Fruit fly (Drosophila melanogaster) whole organism, embryonic: ENCODE data around the gene Mondo.
A peak's percentile ranks its signal among the peaks of the same experiment; 100 is the strongest.

Source experiments
- Asciz ChIP-seq: fragments of 200-800 bp; sonication (Bioruptor generic); optimal IDR thresholded peaks from 2 replicates; lab custom pipeline; 2017; ENCODE audit warnings: missing biosample characterization, mild to moderate bottlenecking, missing genetic modification characterization, missing genetic modification reagents
- CG14441 ChIP-seq: fragments of 200-800 bp; sonication (Bioruptor generic); IDR thresholded peaks from 2 replicates; pipeline ENCODE4 v1.3.6; 2022; ENCODE audit warnings: missing biosample characterization, missing genetic modification characterization
- CG15601 ChIP-seq: fragments of 200-800 bp; sonication (Bioruptor generic); optimal IDR thresholded peaks from 3 replicates; lab custom pipeline; 2019; ENCODE audit warnings: missing biosample characterization, mild to moderate bottlenecking, missing genetic modification characterization, moderate library complexity
- CG15696 ChIP-seq: fragments of 200-800 bp; sonication (Bioruptor generic); optimal IDR thresholded peaks from 2 replicates; lab custom pipeline; 2019; ENCODE audit warnings: missing biosample characterization, mild to moderate bottlenecking, missing genetic modification characterization, moderate library complexity
- CG2199 ChIP-seq: fragments of 200-800 bp; sonication (Bioruptor generic); IDR thresholded peaks from 3 replicates; pipeline ENCODE4 v1.3.6; 2022; ENCODE audit warnings: missing biosample characterization, missing genetic modification characterization
- CG3281 ChIP-seq: fragments of 200-800 bp; sonication (Bioruptor generic); optimal IDR thresholded peaks from 3 replicates; lab custom pipeline; 2017; ENCODE audit warnings: missing biosample characterization, mild to moderate bottlenecking, missing genetic modification characterization
- CG34376 ChIP-seq: fragments of 200-800 bp; sonication (Bioruptor generic); optimal IDR thresholded peaks from 2 replicates; lab custom pipeline; 2018; ENCODE audit warnings: missing biosample characterization, mild to moderate bottlenecking, missing genetic modification characterization
- CG4617 ChIP-seq: fragments of 200-800 bp; sonication (Bioruptor generic); optimal IDR thresholded peaks from 3 replicates; lab custom pipeline; 2016; ENCODE audit warnings: missing biosample characterization, missing genetic modification characterization, borderline replicate concordance
- CG6683 ChIP-seq: fragments of 200-800 bp; sonication (Bioruptor generic); optimal IDR thresholded peaks from 2 replicates; lab custom pipeline; 2017; ENCODE audit warnings: missing biosample characterization, mild to moderate bottlenecking, missing genetic modification characterization, missing genetic modification reagents
- CG7372 ChIP-seq: fragments of 200-800 bp; sonication (Bioruptor generic); IDR thresholded peaks from 2 replicates; pipeline ENCODE4 v1.3.6; 2022; ENCODE audit warnings: missing biosample characterization, missing genetic modification characterization
- CG7987 ChIP-seq: fragments of 200-800 bp; sonication (Bioruptor generic); optimal IDR thresholded peaks from 2 replicates; lab custom pipeline; 2018; ENCODE audit warnings: missing biosample characterization, mild to moderate bottlenecking, missing genetic modification characterization, moderate library complexity
- CG9609 ChIP-seq: fragments of 200-800 bp; sonication (Bioruptor generic); optimal IDR thresholded peaks from 3 replicates; lab custom pipeline; 2016; ENCODE audit warnings: missing biosample characterization, missing genetic modification characterization
- CTCF ChIP-seq: fragments of 200-800 bp; sonication (Bioruptor generic); optimal IDR thresholded peaks from 2 replicates; lab custom pipeline; 2017; ENCODE audit warnings: missing biosample characterization, mild to moderate bottlenecking, missing genetic modification characterization, moderate library complexity
- Camta ChIP-seq: fragments of 200-800 bp; sonication (Bioruptor generic); optimal IDR thresholded peaks from 2 replicates; lab custom pipeline; 2016; ENCODE audit warnings: missing biosample characterization, missing genetic modification characterization
- D ChIP-seq, 2 experiments: fragments of 200-800 bp in 1 of 2; fragments of >200 bp in 1 of 2; sonication (Bioruptor generic) in 1 of 2; optimal IDR thresholded peaks; 2 replicates in 1 of 2; 3 replicates in 1 of 2; lab custom pipeline; 2017; ENCODE audit warnings: mild to moderate bottlenecking in 1 of 2, missing biosample characterization in 1 of 2, missing genetic modification characterization in 1 of 2, missing genetic modification reagents in 1 of 2
- Dfd ChIP-seq, 2 experiments: fragments of >200 bp; optimal IDR thresholded peaks; 2 replicates each; lab custom pipeline; 2017; ENCODE audit warnings: missing biosample characterization in 2 of 2, missing genetic modification characterization in 2 of 2
- Doc3 ChIP-seq: fragments of 200-800 bp; sonication (Bioruptor generic); IDR thresholded peaks from 3 replicates; pipeline ENCODE4 v1.3.6; 2022; ENCODE audit warnings: missing biosample characterization, missing genetic modification characterization; ENCODE audit not compliant: partially characterized antibody
- E2f2 ChIP-seq: fragments of 200-800 bp; sonication (Bioruptor generic); IDR thresholded peaks from 2 replicates; pipeline ENCODE4 v1.3.6; 2022; ENCODE audit warnings: missing biosample characterization, missing genetic modification characterization
- Ets65A ChIP-seq: fragments of 200-800 bp; sonication (Bioruptor generic); peaks from one replicate; lab custom pipeline; 2016; ENCODE audit warnings: missing biosample characterization, missing genetic modification characterization
- Hr39 ChIP-seq: fragments of >200 bp; optimal IDR thresholded peaks from 2 replicates; lab custom pipeline; 2017
- Lhr ChIP-seq: fragments of 200-800 bp; sonication (Bioruptor generic); optimal IDR thresholded peaks from 3 replicates; lab custom pipeline; 2017; ENCODE audit warnings: mild to moderate bottlenecking, missing biosample characterization, missing genetic modification reagents, missing genetic modification characterization
- Med ChIP-seq: fragments of 200-800 bp; sonication (Bioruptor generic); peaks from one replicate; lab custom pipeline; 2016; ENCODE audit warnings: missing biosample characterization, missing genetic modification characterization, mild to moderate bottlenecking, inconsistent platforms, moderate library complexity
- Mrtf ChIP-seq: fragments of 200-800 bp; sonication (Bioruptor generic); IDR thresholded peaks from 3 replicates; pipeline ENCODE4 v1.3.6; 2022; ENCODE audit warnings: missing biosample characterization, missing genetic modification characterization
- NFAT ChIP-seq: fragments of 200-800 bp; sonication (Bioruptor generic); IDR thresholded peaks from 2 replicates; pipeline ENCODE4 v1.3.6; 2022; ENCODE audit warnings: missing biosample characterization, missing genetic modification characterization
- Side ChIP-seq: fragments of 200-800 bp; sonication (Bioruptor generic); optimal IDR thresholded peaks from 2 replicates; lab custom pipeline; 2016; ENCODE audit warnings: missing biosample characterization, missing genetic modification characterization
- Tbp ChIP-seq: fragments of >200 bp; optimal IDR thresholded peaks from 2 replicates; lab custom pipeline; 2018; ENCODE audit warnings: missing biosample characterization, missing genetic modification characterization
- ash1 ChIP-seq: fragments of 200-800 bp; sonication (Bioruptor generic); optimal IDR thresholded peaks from 2 replicates; lab custom pipeline; 2018; ENCODE audit warnings: missing biosample characterization, mild to moderate bottlenecking, missing genetic modification characterization
- cas ChIP-seq: fragments of 200-800 bp; sonication (Bioruptor generic); IDR thresholded peaks from 2 replicates; pipeline ENCODE4 v1.3.6; 2022; ENCODE audit warnings: missing biosample characterization, missing genetic modification characterization
- caup ChIP-seq: fragments of 200-800 bp; sonication (Bioruptor generic); optimal IDR thresholded peaks from 3 replicates; lab custom pipeline; 2017; ENCODE audit warnings: missing biosample characterization, mild to moderate bottlenecking, missing genetic modification characterization, moderate library complexity; ENCODE audit not compliant: severe bottlenecking
- crp ChIP-seq, 2 experiments: fragments of 200-800 bp; sonication (Bioruptor generic); optimal IDR thresholded peaks; 2 replicates in 1 of 2; 3 replicates in 1 of 2; lab custom pipeline; 2017; ENCODE audit warnings: missing biosample characterization in 2 of 2, missing genetic modification characterization in 2 of 2, mild to moderate bottlenecking in 1 of 2, moderate library complexity in 1 of 2
- cwo ChIP-seq: fragments of 200-800 bp; sonication (Bioruptor generic); optimal IDR thresholded peaks from 3 replicates; lab custom pipeline; 2017; ENCODE audit warnings: missing biosample characterization, missing genetic modification characterization, mild to moderate bottlenecking, moderate library complexity, missing genetic modification reagents
- dm ChIP-seq: fragments of 200-800 bp; sonication (Bioruptor generic); optimal IDR thresholded peaks from 3 replicates; lab custom pipeline; 2016; ENCODE audit warnings: missing biosample characterization, missing genetic modification characterization
- dysf ChIP-seq: fragments of 200-800 bp; sonication (Bioruptor generic); IDR thresholded peaks from 3 replicates; pipeline ENCODE4 v1.3.6; 2022; ENCODE audit warnings: missing biosample characterization, missing genetic modification characterization
- ems ChIP-seq: fragments of 200-800 bp; sonication (Bioruptor generic); optimal IDR thresholded peaks from 3 replicates; lab custom pipeline; 2016; ENCODE audit warnings: missing biosample characterization, missing genetic modification characterization
- exex ChIP-seq: fragments of 200-800 bp; sonication (Bioruptor generic); optimal IDR thresholded peaks from 4 replicates; lab custom pipeline; 2018; ENCODE audit warnings: missing biosample characterization, mild to moderate bottlenecking, missing genetic modification characterization, moderate library complexity
- fd102C ChIP-seq: fragments of 200-800 bp; sonication (Bioruptor generic); optimal IDR thresholded peaks from 2 replicates; lab custom pipeline; 2018; ENCODE audit warnings: missing biosample characterization, mild to moderate bottlenecking, missing genetic modification characterization, moderate library complexity
- gcm2 ChIP-seq: fragments of 200-800 bp; sonication (Bioruptor generic); optimal IDR thresholded peaks from 2 replicates; lab custom pipeline; 2016; ENCODE audit warnings: missing biosample characterization, missing genetic modification characterization
- gsb-n ChIP-seq: fragments of 200-800 bp; sonication (Bioruptor generic); optimal IDR thresholded peaks from 3 replicates; lab custom pipeline; 2018; ENCODE audit warnings: missing biosample characterization, mild to moderate bottlenecking, missing genetic modification characterization
- h ChIP-seq: fragments of >200 bp; optimal IDR thresholded peaks from 2 replicates; lab custom pipeline; 2017
- jing ChIP-seq: fragments of 200-800 bp; sonication (Bioruptor generic); optimal IDR thresholded peaks from 2 replicates; lab custom pipeline; 2018; ENCODE audit warnings: missing biosample characterization, mild to moderate bottlenecking, missing genetic modification characterization
- maf-S ChIP-seq: fragments of 200-800 bp; sonication (Bioruptor generic); optimal IDR thresholded peaks from 2 replicates; lab custom pipeline; 2016; ENCODE audit warnings: missing biosample characterization, missing genetic modification characterization
- org-1 ChIP-seq: fragments of 200-800 bp; sonication (Bioruptor generic); optimal IDR thresholded peaks from 2 replicates; lab custom pipeline; 2017; ENCODE audit warnings: missing biosample characterization, missing genetic modification characterization
- p53 ChIP-seq: fragments of 200-800 bp; sonication (Bioruptor generic); optimal IDR thresholded peaks from 2 replicates; lab custom pipeline; 2016; ENCODE audit warnings: missing biosample characterization, missing genetic modification characterization
- sim ChIP-seq: fragments of 200-800 bp; sonication (Bioruptor generic); IDR thresholded peaks from 2 replicates; pipeline ENCODE4 v1.3.6; 2022; ENCODE audit warnings: missing biosample characterization, missing genetic modification characterization
- sug ChIP-seq: fragments of 200-800 bp; optimal IDR thresholded peaks from 2 replicates; lab custom pipeline; 2019; ENCODE audit warnings: missing biosample characterization, mild to moderate bottlenecking, missing genetic modification characterization, moderate library complexity
- trem ChIP-seq: fragments of 200-800 bp; optimal IDR thresholded peaks from 3 replicates; lab custom pipeline; 2019; ENCODE audit warnings: missing biosample characterization, mild to moderate bottlenecking, missing genetic modification characterization, moderate library complexity
- tup ChIP-seq: fragments of 200-800 bp; sonication (Bioruptor generic); optimal IDR thresholded peaks from 2 replicates; lab custom pipeline; 2016; ENCODE audit warnings: missing biosample characterization, mild to moderate bottlenecking, missing genetic modification characterization, moderate library complexity
- zen ChIP-seq: fragments of 200-800 bp; sonication (Bioruptor generic); optimal IDR thresholded peaks from 3 replicates; lab custom pipeline; 2018; ENCODE audit warnings: missing biosample characterization, mild to moderate bottlenecking, missing genetic modification characterization, moderate library complexity
- zf30C ChIP-seq: fragments of 200-800 bp; sonication (Bioruptor generic); optimal IDR thresholded peaks from 3 replicates; lab custom pipeline; 2018; ENCODE audit warnings: missing biosample characterization, mild to moderate bottlenecking, missing genetic modification characterization

Gene Mondo

dm6 chr2L:21302064-21302463, 7.8 kb downstream of the Mondo start:
- no peak for TF ChIP-seq Mrtf (GFP tag; lab: Robert Waterston, UW)
- peak; percentile 25 for TF ChIP-seq Ets65A (GFP tag; lab: Kevin White, UChicago)
- TF ChIP-seq Med (GFP tag; lab: Kevin White, UChicago) = peak; percentile 48

DNA sequence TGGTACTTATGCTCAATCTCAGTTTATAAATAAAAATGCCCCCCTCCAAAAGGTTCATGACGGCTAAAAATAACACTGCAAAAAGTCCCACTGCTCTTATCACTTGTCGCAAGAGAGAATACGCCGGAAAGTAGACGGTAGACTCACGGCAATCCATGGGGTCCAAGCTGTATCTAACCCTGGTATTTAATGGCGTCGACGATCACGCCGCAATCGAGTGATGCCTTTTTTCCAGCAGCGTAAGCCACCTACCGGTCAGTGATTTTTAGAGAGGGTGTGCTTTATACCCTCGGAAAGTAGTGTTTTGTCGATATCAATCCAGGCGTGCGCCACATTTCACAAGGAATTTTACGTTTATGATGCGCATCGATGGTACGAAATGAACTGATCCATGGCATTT, 10.3 kb downstream of the Mondo start:
- TF ChIP-seq sug (tag; lab: Kevin White, UChicago) (peak; percentile 95), CG7987 (GFP tag; lab: Kevin White, UChicago) (peak; percentile 94), CTCF (GFP tag; lab: Kevin White, UChicago) (peak; percentile 57), Asciz (no peak), exex (tag; lab: Kevin White, UChicago) (peak; percentile 27), CG2199 (GFP tag; lab: Robert Waterston, UW) (peak; percentile 36; the same call in 1 of the 3 replicates), CG34376 (GFP tag; lab: Kevin White, UChicago) (peak; percentile 52), Doc3 (no peak), cwo (peak; percentile 18)

dm6 chr2L:21290434-21290833, 19.4 kb downstream of the Mondo start, which contains the start of gene Gr39a:
Gene Gr39a (plus strand): TSS chr2L:21290734.
- TF ChIP-seq dm (GFP tag; lab: Kevin White, UChicago) (no peak), caup (GFP tag; lab: Kevin White, UChicago) (no peak), crp (GFP tag; optimal IDR thresholded peaks at IDR 0.05; lab: Kevin White, UChicago) (no peak), E2f2 (no peak), fd102C (GFP tag; lab: Kevin White, UChicago) (no peak), maf-S (GFP tag; lab: Kevin White, UChicago) (no peak), cas (GFP tag; lab: Robert Waterston, UW) (no peak), Hr39 (lab: Kevin White, UChicago) (no peak), jing (GFP tag; lab: Kevin White, UChicago) (no peak), org-1 (GFP tag; lab: Kevin White, UChicago) (no peak), gcm2 (GFP tag; lab: Kevin White, UChicago) (no peak), zen (tag; lab: Kevin White, UChicago) (no peak), p53 (GFP tag; lab: Kevin White, UChicago) (no peak), NFAT (no peak), Tbp (no peak), gsb-n (tag; lab: Kevin White, UChicago) (no peak), trem (no peak), sim (GFP tag; lab: Robert Waterston, UW) (no peak), D (optimal IDR thresholded peaks at IDR 0.05; lab: Kevin White, UChicago) (no peak), D (GFP tag; optimal IDR thresholded peaks at IDR 0.05; lab: Kevin White, UChicago) (no peak)
- TF ChIP-seq, all 482 proteins: peak for 0

dm6 chr2L:21289101-21289500, 20.7 kb downstream of the Mondo start:
- TF ChIP-seq CG15696 (tag; lab: Kevin White, UChicago) (no peak), tup (GFP tag; lab: Kevin White, UChicago) (no peak), CG4617 (GFP tag; lab: Kevin White, UChicago) (no peak), CG3281 (GFP tag; lab: Kevin White, UChicago) (no peak), ems (GFP tag; lab: Kevin White, UChicago) (no peak), CG14441 (GFP tag; lab: Robert Waterston, UW) (no peak), zf30C (GFP tag; lab: Kevin White, UChicago) (no peak), CG6683 (GFP tag; lab: Kevin White, UChicago) (no peak), CG7987 (GFP tag; lab: Kevin White, UChicago) (no peak), CG7372 (GFP tag; lab: Robert Waterston, UW) (no peak), Dfd (GFP tag; optimal IDR thresholded peaks at IDR 0.05; lab: Kevin White, UChicago) (no peak), Side (no peak), Camta (GFP tag; lab: Kevin White, UChicago) (no peak), CG15601 (tag; lab: Kevin White, UChicago) (no peak), Lhr (GFP tag; lab: Kevin White, UChicago) (no peak), h (no peak), CG9609 (no peak), ash1 (GFP tag; lab: Kevin White, UChicago) (no peak), dysf (GFP tag; lab: Robert Waterston, UW) (no peak)
